Worm (Caenorhabditis elegans): ENCODE results near the gene B0361.11.

- TF ChIP-seq elt-3 (tag; optimal IDR thresholded peaks at IDR 0.05) (no peak), nhr-12 (tag; optimal IDR thresholded peaks at IDR 0.05) (no peak), skn-1 (tag; optimal IDR thresholded peaks at IDR 0.05) (no peak), lin-13 (GFP tag; optimal IDR thresholded peaks at IDR 0.05) (no peak), ztf-11 (tag; optimal IDR thresholded peaks at IDR 0.05) (no peak), nhr-237 (tag; optimal IDR thresholded peaks at IDR 0.05) (no peak), lsy-2 (tag; optimal IDR thresholded peaks at IDR 0.05) (no peak), elt-1 (tag; optimal IDR thresholded peaks at IDR 0.05) (no peak), crh-2 (tag; optimal IDR thresholded peaks at IDR 0.05) (no peak), ama-1 (optimal IDR thresholded peaks at IDR 0.05) (no peak), egl-27 (tag; optimal IDR thresholded peaks at IDR 0.05) (no peak), snpc-4 (tag; optimal IDR thresholded peaks at IDR 0.05) (no peak), blmp-1 (tag; optimal IDR thresholded peaks at IDR 0.05; ENCODE audit: insufficient read depth) (no peak)
These were observed 13.1 kb downstream of the B0361.11 start, which contains the start of gene algn-11 for ce11 chrIII:7290462-7290861.
